Fruit fly (Drosophila melanogaster) whole organism, embryonic: ENCODE results near the gene CG31683.

Experiments
- CG4617 ChIP-seq: fragments of 200-800 bp; sonication (Bioruptor generic); optimal IDR thresholded peaks from 3 replicates; lab custom pipeline; 2016; ENCODE audit warnings: missing biosample characterization, missing genetic modification characterization, borderline replicate concordance
- CG7786 ChIP-seq: fragments of 200-800 bp; sonication (Bioruptor generic); optimal IDR thresholded peaks from 2 replicates; lab custom pipeline; 2016; ENCODE audit warnings: missing biosample characterization, missing genetic modification characterization
- Chrac-16 ChIP-seq: fragments of 200-800 bp; sonication (Bioruptor generic); optimal IDR thresholded peaks from 3 replicates; lab custom pipeline; 2016; ENCODE audit warnings: missing biosample characterization, missing genetic modification characterization
- aop ChIP-seq: fragments of 200-800 bp; sonication (Bioruptor generic); IDR thresholded peaks from 2 replicates; pipeline ENCODE4 v1.3.6; 2022; ENCODE audit warnings: missing biosample characterization, missing genetic modification characterization
- dimm ChIP-seq: fragments of 200-800 bp; sonication (Bioruptor generic); IDR thresholded peaks from 2 replicates; pipeline ENCODE4 v1.3.6; 2022; ENCODE audit warnings: missing biosample characterization, missing genetic modification characterization
- tx ChIP-seq: fragments of 200-800 bp; sonication (Bioruptor generic); optimal IDR thresholded peaks from 2 replicates; lab custom pipeline; 2016; ENCODE audit warnings: missing biosample characterization, missing genetic modification characterization
- zfh1 ChIP-seq: fragments of 200-800 bp; sonication (Bioruptor generic); IDR thresholded peaks from 3 replicates; pipeline ENCODE4 v1.3.6; 2022; ENCODE audit warnings: missing biosample characterization, missing genetic modification characterization

- no peak for TF ChIP-seq dimm
- TF ChIP-seq aop (GFP tag; lab: Robert Waterston, UW): no peak
- no peak for TF ChIP-seq CG7786 (GFP tag; lab: Kevin White, UChicago)
- no peak for TF ChIP-seq zfh1 (GFP tag; lab: Robert Waterston, UW)
- no peak for TF ChIP-seq tx (GFP tag; lab: Kevin White, UChicago)
- TF ChIP-seq Chrac-16: no peak
- no peak for TF ChIP-seq CG4617
Measured at dm6 chr2L:20486752-20487141, 37.0 kb upstream of the CG31683 start.
